Fruit fly (Drosophila melanogaster) whole organism, embryonic: ENCODE measurements around the gene trbd.
A peak's percentile ranks its signal among the peaks of the same experiment; 100 is the strongest.

Experiments
- Atf-2 ChIP-seq: fragments of 200-800 bp; sonication (Bioruptor generic); optimal IDR thresholded peaks from 2 replicates; lab custom pipeline; 2016; ENCODE audit warnings: missing biosample characterization, missing genetic modification characterization
- Atf3 ChIP-seq: fragments of 200-800 bp; sonication (Bioruptor generic); optimal IDR thresholded peaks from 3 replicates; lab custom pipeline; 2016; ENCODE audit warnings: missing biosample characterization, missing genetic modification characterization
- B-H2 ChIP-seq: fragments of 200-800 bp; sonication (Bioruptor generic); optimal IDR thresholded peaks from 2 replicates; lab custom pipeline; 2018; ENCODE audit warnings: missing biosample characterization, mild to moderate bottlenecking, missing genetic modification characterization
- Blimp-1 ChIP-seq: fragments of 200-800 bp; sonication (Bioruptor generic); optimal IDR thresholded peaks from 3 replicates; lab custom pipeline; 2018; ENCODE audit warnings: missing biosample characterization, missing genetic modification characterization, mild to moderate bottlenecking, moderate library complexity, missing genetic modification reagents
- Bteb2 ChIP-seq: fragments of 200-800 bp; sonication (Bioruptor generic); optimal IDR thresholded peaks from 2 replicates; lab custom pipeline; 2016; ENCODE audit warnings: missing biosample characterization, missing genetic modification characterization
- CG10565 ChIP-seq: fragments of 200-800 bp; sonication (Bioruptor generic); optimal IDR thresholded peaks from 3 replicates; lab custom pipeline; 2016; ENCODE audit warnings: missing biosample characterization, mild to moderate bottlenecking, missing genetic modification characterization
- CG12769 ChIP-seq: fragments of 200-800 bp; sonication (Bioruptor generic); optimal IDR thresholded peaks from 2 replicates; lab custom pipeline; 2019; ENCODE audit warnings: missing biosample characterization, mild to moderate bottlenecking, missing genetic modification characterization, moderate library complexity
- CG13894 ChIP-seq: fragments of 200-800 bp; sonication (Bioruptor generic); optimal IDR thresholded peaks from 3 replicates; lab custom pipeline; 2018; ENCODE audit warnings: missing biosample characterization, mild to moderate bottlenecking, missing genetic modification characterization, moderate library complexity
- CG14441 ChIP-seq: fragments of 200-800 bp; sonication (Bioruptor generic); IDR thresholded peaks from 2 replicates; pipeline ENCODE4 v1.3.6; 2022; ENCODE audit warnings: missing biosample characterization, missing genetic modification characterization
- CG15696 ChIP-seq: fragments of 200-800 bp; sonication (Bioruptor generic); optimal IDR thresholded peaks from 2 replicates; lab custom pipeline; 2019; ENCODE audit warnings: missing biosample characterization, mild to moderate bottlenecking, missing genetic modification characterization, moderate library complexity
- CG17328 ChIP-seq: fragments of 200-800 bp; sonication (Bioruptor generic); IDR thresholded peaks from 2 replicates; pipeline ENCODE4 v1.3.6; 2022; ENCODE audit warnings: missing biosample characterization, missing genetic modification characterization
- CG17385 ChIP-seq: fragments of 200-800 bp; sonication (Bioruptor generic); optimal IDR thresholded peaks from 3 replicates; lab custom pipeline; 2018; ENCODE audit warnings: missing biosample characterization, mild to moderate bottlenecking, missing genetic modification characterization
- CG2116 ChIP-seq: fragments of 200-800 bp; sonication (Bioruptor generic); optimal IDR thresholded peaks from 3 replicates; lab custom pipeline; 2018; ENCODE audit warnings: missing biosample characterization, mild to moderate bottlenecking, missing genetic modification characterization
- CG2875 ChIP-seq: fragments of 200-800 bp; sonication (Bioruptor generic); optimal IDR thresholded peaks from 2 replicates; lab custom pipeline; 2017; ENCODE audit warnings: missing biosample characterization, mild to moderate bottlenecking, missing genetic modification characterization, missing genetic modification reagents
- CG30020 ChIP-seq: fragments of 200-800 bp; optimal IDR thresholded peaks from 2 replicates; lab custom pipeline; 2019; ENCODE audit warnings: missing biosample characterization, mild to moderate bottlenecking, missing genetic modification characterization, moderate library complexity
- CG32772 ChIP-seq: fragments of 200-800 bp; sonication (Bioruptor generic); IDR thresholded peaks from 2 replicates; pipeline ENCODE4 v1.3.6; 2022; ENCODE audit warnings: missing biosample characterization, missing genetic modification characterization
- CG3281 ChIP-seq: fragments of 200-800 bp; sonication (Bioruptor generic); optimal IDR thresholded peaks from 3 replicates; lab custom pipeline; 2017; ENCODE audit warnings: missing biosample characterization, mild to moderate bottlenecking, missing genetic modification characterization
- CG42726 ChIP-seq: fragments of 200-800 bp; sonication (Bioruptor generic); IDR thresholded peaks from 2 replicates; pipeline ENCODE4 v1.3.6; 2022; ENCODE audit warnings: missing biosample characterization, missing genetic modification characterization; ENCODE audit not compliant: partially characterized antibody
- CG4820 ChIP-seq: fragments of 200-800 bp; sonication (Bioruptor generic); optimal IDR thresholded peaks from 3 replicates; lab custom pipeline; 2016; ENCODE audit warnings: missing biosample characterization, missing genetic modification characterization
- CG6654 ChIP-seq: fragments of 200-800 bp; sonication (Bioruptor generic); optimal IDR thresholded peaks from 2 replicates; lab custom pipeline; 2017; ENCODE audit warnings: missing biosample characterization, mild to moderate bottlenecking, missing genetic modification characterization
- CG8089 ChIP-seq: fragments of 200-800 bp; sonication (Bioruptor generic); optimal IDR thresholded peaks from 3 replicates; lab custom pipeline; 2016; ENCODE audit warnings: missing biosample characterization, missing genetic modification characterization
- CG8478 ChIP-seq: fragments of >200 bp; optimal IDR thresholded peaks from 2 replicates; lab custom pipeline; 2018
- CG9215 ChIP-seq: fragments of 200-800 bp; sonication (Bioruptor generic); IDR thresholded peaks from 2 replicates; pipeline ENCODE4 v1.3.6; 2022; ENCODE audit warnings: missing biosample characterization, missing genetic modification characterization
- Drgx ChIP-seq: fragments of 200-800 bp; sonication (Bioruptor generic); IDR thresholded peaks from 2 replicates; pipeline ENCODE4 v1.3.6; 2022; ENCODE audit warnings: missing biosample characterization, missing genetic modification characterization
- E2f1 ChIP-seq: fragments of 200-800 bp; sonication (Bioruptor generic); IDR thresholded peaks from 2 replicates; pipeline ENCODE4 v1.3.6; 2022; ENCODE audit warnings: missing biosample characterization, missing genetic modification characterization
- HmgZ ChIP-seq: fragments of 200-800 bp; sonication (Bioruptor generic); optimal IDR thresholded peaks from 2 replicates; lab custom pipeline; 2018; ENCODE audit warnings: missing biosample characterization, mild to moderate bottlenecking, missing genetic modification characterization
- Lpt ChIP-seq: fragments of >200 bp; optimal IDR thresholded peaks from 2 replicates; lab custom pipeline; 2018; ENCODE audit warnings: missing biosample characterization, missing genetic modification characterization
- NFAT ChIP-seq: fragments of 200-800 bp; sonication (Bioruptor generic); IDR thresholded peaks from 2 replicates; pipeline ENCODE4 v1.3.6; 2022; ENCODE audit warnings: missing biosample characterization, missing genetic modification characterization
- Sry-β ChIP-seq: fragments of 200-800 bp; sonication (Bioruptor generic); optimal IDR thresholded peaks from 2 replicates; lab custom pipeline; 2018; ENCODE audit warnings: missing biosample characterization, mild to moderate bottlenecking, missing genetic modification characterization, moderate library complexity
- Trl ChIP-seq, 3 experiments: fragments of >200 bp in 2 of 3; fragments of 200-800 bp in 1 of 3; sonication (Bioruptor generic) in 1 of 3; optimal IDR thresholded peaks; 2 replicates in 1 of 3; 3 replicates in 2 of 3; lab custom pipeline; 2016 to 2017; ENCODE audit warnings: missing biosample characterization in 1 of 3, missing genetic modification characterization in 1 of 3
- aop ChIP-seq: fragments of 200-800 bp; sonication (Bioruptor generic); IDR thresholded peaks from 2 replicates; pipeline ENCODE4 v1.3.6; 2022; ENCODE audit warnings: missing biosample characterization, missing genetic modification characterization
- ash1 ChIP-seq: fragments of 200-800 bp; sonication (Bioruptor generic); optimal IDR thresholded peaks from 2 replicates; lab custom pipeline; 2018; ENCODE audit warnings: missing biosample characterization, mild to moderate bottlenecking, missing genetic modification characterization
- croc ChIP-seq: fragments of 200-800 bp; sonication (Bioruptor generic); conservative IDR thresholded peaks from 3 replicates; pipeline ENCODE4 v1.3.6; 2022; ENCODE audit warnings: missing biosample characterization, missing genetic modification characterization
- disco-r ChIP-seq: fragments of 200-800 bp; sonication (Bioruptor generic); optimal IDR thresholded peaks from 2 replicates; lab custom pipeline; 2016; ENCODE audit warnings: missing biosample characterization, missing genetic modification characterization
- emc ChIP-seq: fragments of 200-800 bp; sonication (Bioruptor generic); optimal IDR thresholded peaks from 2 replicates; lab custom pipeline; 2016; ENCODE audit warnings: missing biosample characterization, missing genetic modification characterization
- fd64A ChIP-seq: fragments of 200-800 bp; sonication (Bioruptor generic); optimal IDR thresholded peaks from 3 replicates; lab custom pipeline; 2018; ENCODE audit warnings: missing biosample characterization, mild to moderate bottlenecking, missing genetic modification characterization
- gsb-n ChIP-seq: fragments of 200-800 bp; sonication (Bioruptor generic); optimal IDR thresholded peaks from 3 replicates; lab custom pipeline; 2018; ENCODE audit warnings: missing biosample characterization, mild to moderate bottlenecking, missing genetic modification characterization
- hb ChIP-seq: fragments of 200-800 bp; sonication (Bioruptor generic); IDR thresholded peaks from 3 replicates; pipeline ENCODE4 v1.3.6; 2022; ENCODE audit warnings: missing biosample characterization, missing genetic modification characterization; ENCODE audit not compliant: partially characterized antibody
- hbn ChIP-seq: fragments of 200-800 bp; sonication (Bioruptor generic); IDR thresholded peaks from 2 replicates; pipeline ENCODE4 v1.3.6; 2022; ENCODE audit warnings: missing biosample characterization, missing genetic modification characterization; ENCODE audit not compliant: partially characterized antibody
- lmd ChIP-seq: fragments of 200-800 bp; sonication (Bioruptor generic); IDR thresholded peaks from 2 replicates; pipeline ENCODE4 v1.3.6; 2022; ENCODE audit warnings: missing biosample characterization, missing genetic modification characterization
- odd ChIP-seq: fragments of 200-800 bp; sonication (Bioruptor generic); optimal IDR thresholded peaks from 2 replicates; lab custom pipeline; 2017; ENCODE audit warnings: missing biosample characterization, mild to moderate bottlenecking, missing genetic modification characterization
- pnt ChIP-seq: fragments of 200-800 bp; sonication (Bioruptor generic); optimal IDR thresholded peaks from 3 replicates; lab custom pipeline; 2016; ENCODE audit warnings: missing biosample characterization, missing genetic modification characterization
- sisA ChIP-seq: fragments of 200-800 bp; sonication (Bioruptor generic); IDR thresholded peaks from 2 replicates; pipeline ENCODE4 v1.3.6; 2022; ENCODE audit warnings: missing biosample characterization, missing genetic modification characterization
- slp2 ChIP-seq: fragments of 200-800 bp; sonication (Bioruptor generic); optimal IDR thresholded peaks from 2 replicates; lab custom pipeline; 2016; ENCODE audit warnings: missing biosample characterization, missing genetic modification characterization
- sna ChIP-seq: fragments of 200-800 bp; sonication (Bioruptor generic); IDR thresholded peaks from 2 replicates; pipeline ENCODE4 v1.3.6; 2022; ENCODE audit warnings: missing biosample characterization, missing genetic modification characterization; ENCODE audit not compliant: partially characterized antibody
- tin ChIP-seq: fragments of 200-800 bp; sonication (Bioruptor generic); optimal IDR thresholded peaks from 3 replicates; lab custom pipeline; 2016; ENCODE audit warnings: missing biosample characterization, missing genetic modification characterization
- tll ChIP-seq, 2 experiments: fragments of 200-800 bp in 1 of 2; fragments of >200 bp in 1 of 2; sonication (Bioruptor generic) in 1 of 2; optimal IDR thresholded peaks; 2 replicates each; lab custom pipeline; 2017 to 2019; ENCODE audit warnings: missing biosample characterization in 2 of 2, missing genetic modification characterization in 2 of 2, mild to moderate bottlenecking in 1 of 2, moderate library complexity in 1 of 2
- trh ChIP-seq: fragments of 200-800 bp; sonication (Bioruptor generic); optimal IDR thresholded peaks from 2 replicates; lab custom pipeline; 2016; ENCODE audit warnings: missing biosample characterization, missing genetic modification characterization
- wor ChIP-seq: fragments of 200-800 bp; sonication (Bioruptor generic); IDR thresholded peaks from 2 replicates; pipeline ENCODE4 v1.3.6; 2022; ENCODE audit warnings: missing biosample characterization, missing genetic modification characterization

Gene trbd

dm6 chr3R:9705008-9705628 lies 5.7 kb downstream of the trbd start, which contains the start of gene Unc-115a (continued):
- TF ChIP-seq CG15696 (tag; lab: Kevin White, UChicago) (no peak), gsb-n (tag; lab: Kevin White, UChicago) (no peak), Atf-2 (peak; percentile 29), disco-r (GFP tag; lab: Kevin White, UChicago) (no peak), NFAT (GFP tag; lab: Robert Waterston, UW) (no peak), odd (GFP tag; lab: Kevin White, UChicago) (no peak), CG17328 (no peak), slp2 (GFP tag; lab: Kevin White, UChicago) (no peak), CG2116 (GFP tag; lab: Kevin White, UChicago) (peak; percentile 74), Lpt (no peak), CG2875 (GFP tag; lab: Kevin White, UChicago) (peak; percentile 27), Blimp-1 (GFP tag; lab: Kevin White, UChicago) (peak; percentile 23), CG6654 (GFP tag; lab: Kevin White, UChicago) (no peak), trh (GFP tag; lab: Kevin White, UChicago) (no peak), CG14441 (no peak), hbn (GFP tag; lab: Robert Waterston, UW) (no peak), E2f1 (GFP tag; lab: Robert Waterston, UW) (no peak), CG10565 (GFP tag; lab: Kevin White, UChicago) (no peak), CG9215 (GFP tag; lab: Robert Waterston, UW) (no peak), pnt (GFP tag; lab: Kevin White, UChicago) (no peak), Bteb2 (peak; percentile 48), CG42726 (GFP tag; lab: Robert Waterston, UW) (no peak), B-H2 (GFP tag; lab: Kevin White, UChicago) (peak; percentile 78), Sry-β (GFP tag; lab: Kevin White, UChicago) (no peak), CG32772 (GFP tag; lab: Robert Waterston, UW) (no peak), CG3281 (GFP tag; lab: Kevin White, UChicago) (no peak), sisA (GFP tag; lab: Robert Waterston, UW) (no peak), CG30020 (tag; lab: Kevin White, UChicago) (peak; percentile 34), Atf3 (peak; percentile 29), lmd (GFP tag; lab: Robert Waterston, UW) (no peak), Drgx (no peak)

- TF ChIP-seq Trl (optimal IDR thresholded peaks at IDR 0.05; lab: Kevin White, UChicago) (peak; percentile 69 to 90), Trl (GFP tag; optimal IDR thresholded peaks at IDR 0.05; lab: Kevin White, UChicago) (no peak), CG8089 (no peak), sna (GFP tag; lab: Robert Waterston, UW) (no peak), HmgZ (tag; lab: Kevin White, UChicago) (peak; percentile 82), CG17385 (no peak), CG13894 (tag; lab: Kevin White, UChicago) (peak; percentile 83), fd64A (GFP tag; lab: Kevin White, UChicago) (peak; percentile 25), hb (GFP tag; lab: Robert Waterston, UW) (no peak), wor (no peak), CG4820 (GFP tag; lab: Kevin White, UChicago) (no peak), aop (no peak), emc (GFP tag; lab: Kevin White, UChicago) (no peak), CG12769 (tag; lab: Kevin White, UChicago) (peak; percentile 86), ash1 (peak; percentile 35), CG8478 (lab: Kevin White, UChicago) (peak; percentile 81), tin (no peak), CG14441 (no peak), croc (GFP tag; lab: Robert Waterston, UW) (no peak), tll (GFP tag; optimal IDR thresholded peaks at IDR 0.05; lab: Kevin White, UChicago) (no peak)
These were observed 6.4 kb downstream of the trbd start for dm6 chr3R:9704183-9705007.
